Worm (Caenorhabditis elegans): ENCODE results near the gene zyg-9.

DNA sequence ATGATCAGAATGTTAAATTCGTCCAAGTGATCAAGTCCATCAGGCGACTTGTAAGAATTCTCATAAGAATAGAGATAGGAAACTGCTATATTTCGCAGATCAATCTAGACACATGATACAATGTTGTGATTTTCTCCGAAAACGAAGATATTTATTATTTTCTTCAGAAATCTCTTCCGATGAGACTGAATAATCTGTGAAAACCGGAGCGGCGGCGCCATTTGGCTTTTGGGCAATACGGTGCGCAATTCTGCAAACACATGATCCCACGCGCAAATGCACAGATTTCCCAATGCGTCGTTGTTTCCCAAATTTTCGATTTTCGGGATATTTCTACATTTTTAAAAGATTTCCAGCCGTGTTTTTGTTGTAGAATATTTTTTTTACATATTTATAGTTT is 15.4 kb upstream of the zyg-9 start:
- TF ChIP-seq klf-2 (GFP tag; conservative IDR thresholded peaks at IDR 0.05): no peak
- no peak for TF ChIP-seq tab-1 (GFP tag; IDR thresholded peaks at IDR 0.05)
